Worm (Caenorhabditis elegans): Measurements from ENCODE around the gene sra-14.

DNA sequence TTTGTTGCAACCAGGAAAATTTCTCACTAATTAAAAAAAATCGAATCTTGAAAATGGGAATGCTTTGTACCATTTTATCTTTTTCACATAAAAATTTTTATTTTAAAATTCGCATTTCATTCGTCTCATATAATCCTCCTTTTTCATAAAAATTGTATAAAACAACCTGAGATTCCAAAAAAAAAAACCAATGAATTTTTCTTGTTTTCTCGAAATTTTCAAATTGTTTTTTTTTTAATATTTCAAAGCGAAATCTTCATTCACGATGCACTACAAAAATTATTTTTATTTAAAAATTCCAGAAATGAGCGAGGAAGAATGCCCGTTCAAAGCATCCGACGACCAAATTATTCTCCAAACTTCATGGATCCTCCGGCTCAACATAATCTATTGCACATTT lies at the start of gene sra-14:
- TF ChIP-seq nhr-237 (tag; optimal IDR thresholded peaks at IDR 0.05) (no peak), snpc-4 (tag; optimal IDR thresholded peaks at IDR 0.05) (no peak), lin-32 (GFP tag; optimal IDR thresholded peaks at IDR 0.05) (no peak), blmp-1 (tag; optimal IDR thresholded peaks at IDR 0.05) (no peak), unc-62 (GFP tag; optimal IDR thresholded peaks at IDR 0.05) (no peak), pha-4 (tag; optimal IDR thresholded peaks at IDR 0.05) (no peak), mab-5 (tag; optimal IDR thresholded peaks at IDR 0.05) (no peak), unc-39 (tag; optimal IDR thresholded peaks at IDR 0.05) (no peak), ces-1 (GFP tag; optimal IDR thresholded peaks at IDR 0.05) (no peak), mls-2 (tag; optimal IDR thresholded peaks at IDR 0.05) (no peak), ceh-39 (tag; optimal IDR thresholded peaks at IDR 0.05) (no peak)

Data from whole organism, mixed stage, embryonic.